Worm (Caenorhabditis elegans): ENCODE data around the gene F54D5.7.

- TF ChIP-seq F39B2.1 (GFP tag; IDR thresholded peaks at IDR 0.05) (no peak), sea-2 (GFP tag; IDR thresholded peaks at IDR 0.05) (no peak), C06A6.2 (GFP tag; conservative IDR thresholded peaks at IDR 0.05) (no peak), snpc-1.3 (tag; optimal IDR thresholded peaks at IDR 0.05; ENCODE audit: insufficient read depth) (no peak), gei-17 (GFP tag; optimal IDR thresholded peaks at IDR 0.05) (no peak), B0261.1 (tag; optimal IDR thresholded peaks at IDR 0.05) (no peak), nfya-1 (tag; optimal IDR thresholded peaks at IDR 0.05; ENCODE audit: borderline replicate concordance, insufficient read depth) (no peak), F10E7.11 (tag; optimal IDR thresholded peaks at IDR 0.05) (no peak), let-607 (tag; optimal IDR thresholded peaks at IDR 0.05) (no peak), Y67H2A.10 (GFP tag; conservative IDR thresholded peaks at IDR 0.05) (no peak)
These were observed 19.8 kb downstream of the F54D5.7 start, which contains the start of gene F54D5.5 for ce11 chrII:11566970-11567711.
